Worm (Caenorhabditis elegans) whole organism, L3 larva: Measurements from ENCODE around the gene srg-42.

Experiments
- R02D3.7 ChIP-seq: fragments of 150-350 bp; optimal IDR thresholded peaks from 2 replicates; lab custom pipeline; 2014; ENCODE audit warnings: missing biosample characterization, missing genetic modification characterization
- ZK546.5 ChIP-seq: sonication (generic microtip); optimal IDR thresholded peaks from 2 replicates; lab custom pipeline; 2017; ENCODE audit warnings: missing biosample characterization, missing genetic modification characterization
- aly-2 ChIP-seq: fragments of 150-350 bp; optimal IDR thresholded peaks from 2 replicates; lab custom pipeline; 2014; ENCODE audit warnings: missing biosample characterization, missing genetic modification characterization
- ceh-82 ChIP-seq: fragments of 150-350 bp; optimal IDR thresholded peaks from 2 replicates; lab custom pipeline; 2014; ENCODE audit warnings: missing biosample characterization, missing genetic modification characterization
- daf-12 ChIP-seq: fragments of 150-350 bp; optimal IDR thresholded peaks from 2 replicates; lab custom pipeline; 2014; ENCODE audit warnings: missing biosample characterization, missing genetic modification reagents, missing genetic modification characterization
- egl-27 ChIP-seq: sonication (generic microtip); optimal IDR thresholded peaks from 4 replicates; lab custom pipeline; 2017; ENCODE audit warnings: missing biosample characterization, missing genetic modification reagents, missing genetic modification characterization
- elt-1 ChIP-seq: fragments of 150-350 bp; optimal IDR thresholded peaks from 2 replicates; lab custom pipeline; 2014; ENCODE audit warnings: missing biosample characterization, missing genetic modification characterization
- eor-1 ChIP-seq, 2 experiments: fragments of 150-350 bp; optimal IDR thresholded peaks; 2 replicates each; lab custom pipeline; 2014 to 2018; ENCODE audit warnings: missing biosample characterization in 2 of 2, missing genetic modification characterization in 2 of 2
- fkh-2 ChIP-seq: fragments of 150-350 bp; optimal IDR thresholded peaks from 2 replicates; lab custom pipeline; 2014; ENCODE audit warnings: missing biosample characterization, missing genetic modification reagents, missing genetic modification characterization
- fos-1 ChIP-seq: fragments of 150-350 bp; optimal IDR thresholded peaks from 2 replicates; lab custom pipeline; 2014; ENCODE audit warnings: missing biosample characterization, missing genetic modification characterization
- hmg-11 ChIP-seq: sonication (generic microtip); optimal IDR thresholded peaks from 2 replicates; lab custom pipeline; 2016; ENCODE audit warnings: missing genetic modification characterization, missing compliant biosample characterization
- jun-1 ChIP-seq: fragments of 150-350 bp; optimal IDR thresholded peaks from 2 replicates; lab custom pipeline; 2014; ENCODE audit warnings: missing biosample characterization, missing genetic modification reagents, missing genetic modification characterization
- lin-15B ChIP-seq: fragments of 150-350 bp; optimal IDR thresholded peaks from 2 replicates; lab custom pipeline; 2014; ENCODE audit warnings: missing biosample characterization, missing genetic modification characterization
- lin-39 ChIP-seq: fragments of 150-350 bp; optimal IDR thresholded peaks from 2 replicates; lab custom pipeline; 2018; ENCODE audit warnings: missing biosample characterization, missing genetic modification reagents, missing genetic modification characterization
- mml-1 ChIP-seq: fragments of 150-350 bp; sonication (generic microtip); optimal IDR thresholded peaks from 3 replicates; lab custom pipeline; 2014; ENCODE audit warnings: missing biosample characterization, missing genetic modification characterization
- nfya-1 ChIP-seq: sonication (generic microtip); optimal IDR thresholded peaks from 2 replicates; lab custom pipeline; 2017; ENCODE audit warnings: missing genetic modification characterization, mild to moderate bottlenecking, missing compliant biosample characterization, antibody characterized with exemption, moderate library complexity; ENCODE audit not compliant: insufficient read depth
- nhr-11 ChIP-seq: fragments of 150-350 bp; optimal IDR thresholded peaks from 2 replicates; lab custom pipeline; 2014; ENCODE audit warnings: missing biosample characterization, missing genetic modification characterization
- nhr-12 ChIP-seq: fragments of 150-350 bp; optimal IDR thresholded peaks from 2 replicates; lab custom pipeline; 2014; ENCODE audit warnings: missing biosample characterization, missing genetic modification characterization
- nhr-23 ChIP-seq: fragments of 150-350 bp; optimal IDR thresholded peaks from 2 replicates; lab custom pipeline; 2014; ENCODE audit warnings: missing biosample characterization, missing genetic modification reagents, missing genetic modification characterization
- nhr-237 ChIP-seq: fragments of 150-350 bp; optimal IDR thresholded peaks from 2 replicates; lab custom pipeline; 2014; ENCODE audit warnings: missing biosample characterization, missing genetic modification characterization
- nhr-25 ChIP-seq: sonication (generic microtip); optimal IDR thresholded peaks from 2 replicates; lab custom pipeline; 2017; ENCODE audit warnings: missing biosample characterization, missing genetic modification characterization
- nhr-43 ChIP-seq: sonication (generic microtip); optimal IDR thresholded peaks from 2 replicates; lab custom pipeline; 2016; ENCODE audit warnings: mild to moderate bottlenecking, missing genetic modification characterization, missing compliant biosample characterization; ENCODE audit not compliant: poor library complexity, severe bottlenecking
- nhr-67 ChIP-seq: fragments of 150-350 bp; optimal IDR thresholded peaks from 2 replicates; lab custom pipeline; 2014; ENCODE audit warnings: missing biosample characterization, missing genetic modification characterization
- nhr-76 ChIP-seq: fragments of 150-350 bp; sonication (generic microtip); optimal IDR thresholded peaks from 5 replicates; lab custom pipeline; 2014; ENCODE audit warnings: missing biosample characterization, missing genetic modification characterization
- nhr-77 ChIP-seq: fragments of 150-350 bp; optimal IDR thresholded peaks from 2 replicates; lab custom pipeline; 2014; ENCODE audit warnings: missing biosample characterization, missing genetic modification characterization
- pha-4 ChIP-seq: fragments of 150-350 bp; optimal IDR thresholded peaks from 2 replicates; lab custom pipeline; 2014; ENCODE audit warnings: missing biosample characterization, missing genetic modification reagents, missing genetic modification characterization
- pqm-1 ChIP-seq: fragments of 150-350 bp; optimal IDR thresholded peaks from 2 replicates; lab custom pipeline; 2017; ENCODE audit warnings: missing biosample characterization, missing genetic modification characterization, inconsistent platforms
- sea-2 ChIP-seq: fragments of 150-350 bp; sonication (generic microtip); optimal IDR thresholded peaks from 4 replicates; lab custom pipeline; 2014; ENCODE audit warnings: missing biosample characterization, missing genetic modification reagents, missing genetic modification characterization
- snpc-4 ChIP-seq: fragments of 150-350 bp; optimal IDR thresholded peaks from 2 replicates; lab custom pipeline; 2014; ENCODE audit warnings: missing biosample characterization, missing genetic modification characterization
- tbx-2 ChIP-seq: sonication (generic microtip); optimal IDR thresholded peaks from 2 replicates; lab custom pipeline; 2016; ENCODE audit warnings: mild to moderate bottlenecking, missing genetic modification characterization, missing compliant biosample characterization
- unc-39 ChIP-seq: sonication (generic microtip); optimal IDR thresholded peaks from 4 replicates; lab custom pipeline; 2017; ENCODE audit warnings: missing biosample characterization, missing genetic modification characterization
- unc-62 ChIP-seq: fragments of 150-350 bp; sonication (generic microtip); optimal IDR thresholded peaks from 4 replicates; lab custom pipeline; 2014; ENCODE audit warnings: missing biosample characterization, missing genetic modification reagents, missing genetic modification characterization

Gene srg-42

DNA sequence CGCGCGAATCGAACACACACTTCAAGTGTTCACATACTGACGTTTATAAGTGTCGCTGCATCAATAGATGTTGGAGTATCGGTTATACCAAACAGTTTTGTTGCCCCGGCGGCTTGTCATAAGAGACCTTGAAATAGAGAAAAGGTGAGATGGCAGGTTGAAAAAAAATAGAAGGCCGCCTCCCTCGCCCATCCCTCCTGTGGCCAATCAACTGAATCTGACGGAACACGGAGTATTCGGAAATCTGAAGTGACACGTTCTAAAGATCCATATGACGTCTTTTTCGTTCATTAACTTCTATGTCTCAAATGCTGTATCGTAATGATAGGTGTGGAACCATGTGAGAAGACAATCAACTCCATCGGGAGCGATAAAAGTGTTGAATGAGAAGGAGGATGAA lies 41.6 kb upstream of the srg-42 start:
- TF ChIP-seq nhr-43 (tag; lab: Kevin White, UChicago): peak; percentile 14
- TF ChIP-seq eor-1 (tag; optimal IDR thresholded peaks at IDR 0.05; lab: Kevin White, UChicago): no peak
- TF ChIP-seq nhr-25 (tag; lab: Kevin White, UChicago): peak; percentile 36

ce11 chrV:11198094-11198493 lies 40.2 kb upstream of the srg-42 start:
- TF ChIP-seq ZK546.5 (tag; lab: Kevin White, UChicago) (no peak), nhr-25 (tag; lab: Kevin White, UChicago) (peak; percentile 50), ceh-82 (tag; lab: Kevin White, UChicago) (no peak), egl-27 (tag; lab: Kevin White, UChicago) (no peak), nhr-12 (tag; lab: Kevin White, UChicago) (no peak), nhr-23 (tag; lab: Kevin White, UChicago) (peak; percentile 23), fkh-2 (tag; lab: Kevin White, UChicago) (no peak), daf-12 (no peak), jun-1 (tag; lab: Kevin White, UChicago) (no peak), mml-1 (tag; lab: Kevin White, UChicago) (no peak), nhr-77 (no peak), eor-1 (tag; optimal IDR thresholded peaks at IDR 0.05; lab: Kevin White, UChicago) (no peak), nhr-76 (tag; lab: Kevin White, UChicago) (no peak), nfya-1 (tag; lab: Kevin White, UChicago) (no peak), pqm-1 (no peak), nhr-237 (no peak)

DNA sequence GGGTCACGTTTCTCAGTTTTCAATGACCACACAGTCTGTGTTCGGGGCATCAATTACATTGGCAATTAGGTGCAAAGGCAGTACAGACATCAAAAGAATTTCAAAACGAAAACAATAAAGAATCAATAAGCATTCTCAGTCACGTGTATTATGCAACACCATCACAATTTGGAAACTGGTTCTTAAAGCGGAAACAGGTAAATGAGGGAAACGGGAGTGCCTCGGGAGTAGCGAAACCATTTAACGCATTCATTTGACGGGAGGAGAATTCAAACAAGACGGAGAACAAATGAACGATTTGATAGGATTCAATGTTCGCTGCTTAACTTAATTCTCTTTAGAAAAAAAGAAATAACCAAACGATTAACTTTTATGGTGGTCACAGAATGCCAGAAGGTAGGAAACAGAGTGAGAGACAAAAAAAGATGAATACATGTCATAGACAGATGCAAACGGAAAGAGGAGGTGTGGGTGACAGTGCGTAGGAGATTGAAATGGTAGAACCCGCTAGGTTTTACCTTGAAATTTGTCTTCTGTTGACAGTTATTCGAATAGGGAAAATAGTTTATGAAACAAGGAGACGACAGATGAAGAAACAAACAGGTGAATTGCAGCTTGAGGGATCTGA lies 38.9 kb upstream of the srg-42 start:
- TF ChIP-seq hmg-11 (tag; lab: Kevin White, UChicago): no peak
- no peak for TF ChIP-seq tbx-2 (tag; lab: Kevin White, UChicago)
- peak; percentile 56 for TF ChIP-seq nhr-25 (tag; lab: Kevin White, UChicago)
- TF ChIP-seq nhr-43 (tag; lab: Kevin White, UChicago): peak; percentile 12
- TF ChIP-seq nhr-23 (tag; lab: Kevin White, UChicago): peak; percentile 22

ce11 chrV:11196109-11196508 lies 38.3 kb upstream of the srg-42 start, which contains the start of gene clc-6:
clc-6 (minus strand) TSS chrV:11196209.
- no peak for TF ChIP-seq nhr-11 (tag; lab: Kevin White, UChicago)
- TF ChIP-seq elt-1: no peak

ce11 chrV:11190983-11191382 lies 33.1 kb upstream of the srg-42 start, which contains the start of gene lgc-49:
lgc-49 (plus strand) TSS chrV:11191283.
- TF ChIP-seq lin-15B (tag; lab: Kevin White, UChicago) (no peak), R02D3.7 (tag; lab: Kevin White, UChicago) (no peak), fkh-2 (tag; lab: Kevin White, UChicago) (no peak), nhr-67 (no peak), aly-2 (no peak), pha-4 (tag; lab: Kevin White, UChicago) (no peak), egl-27 (tag; lab: Kevin White, UChicago) (no peak), hmg-11 (tag; lab: Kevin White, UChicago) (no peak), unc-62 (no peak), nhr-23 (tag; lab: Kevin White, UChicago) (no peak), eor-1 (tag; optimal IDR thresholded peaks at IDR 0.05; lab: Kevin White, UChicago) (no peak), ceh-82 (tag; lab: Kevin White, UChicago) (no peak), pqm-1 (no peak), fos-1 (tag; lab: Kevin White, UChicago) (no peak)

- TF ChIP-seq pqm-1 (no peak), sea-2 (no peak), nhr-67 (no peak), nhr-237 (no peak), unc-62 (no peak), snpc-4 (tag; lab: Kevin White, UChicago) (no peak), nhr-77 (no peak), fkh-2 (tag; lab: Kevin White, UChicago) (no peak), pha-4 (tag; lab: Kevin White, UChicago) (no peak), lin-39 (no peak), unc-39 (tag; lab: Kevin White, UChicago) (no peak), jun-1 (tag; lab: Kevin White, UChicago) (no peak)
Observed at ce11 chrV:11182925-11183324, 25.1 kb upstream of the srg-42 start, which contains the start of gene cnc-10. cnc-10 (plus strand) TSS chrV:11183225.
